Fruit fly (Drosophila melanogaster) whole organism, wandering third instar larva: ENCODE data around the gene CG31897.
A peak's percentile ranks its signal among the peaks of the same experiment; 100 is the strongest.

Experiments used
- Abd-B ChIP-seq: fragments of >200 bp; optimal IDR thresholded peaks from 2 replicates; lab custom pipeline; 2017; ENCODE audit warnings: missing biosample characterization, missing genetic modification characterization
- CG32264 ChIP-seq: fragments of 200-800 bp; sonication (Bioruptor generic); optimal IDR thresholded peaks from 2 replicates; lab custom pipeline; 2016; ENCODE audit warnings: missing biosample characterization, missing genetic modification characterization
- CG9705 ChIP-seq: fragments of 200-800 bp; sonication (Bioruptor generic); optimal IDR thresholded peaks from 2 replicates; lab custom pipeline; 2018; ENCODE audit warnings: missing biosample characterization, mild to moderate bottlenecking, missing genetic modification characterization
- Dfd ChIP-seq: fragments of >200 bp; optimal IDR thresholded peaks from 2 replicates; lab custom pipeline; 2017; ENCODE audit warnings: missing biosample characterization, missing genetic modification characterization
- Dif ChIP-seq: fragments of 200-275, 200-300 bp; sonication (Bioruptor generic); optimal IDR thresholded peaks from 2 replicates; lab custom pipeline; 2018; ENCODE audit warnings: missing biosample characterization, missing genetic modification characterization; ENCODE audit not compliant: partially characterized antibody
- GATAd ChIP-seq: sonication (Bioruptor generic); optimal IDR thresholded peaks from 2 replicates; lab custom pipeline; 2016; ENCODE audit warnings: missing biosample characterization, missing genetic modification characterization
- HLH106 ChIP-seq: fragments of 200-800 bp; optimal IDR thresholded peaks from 3 replicates; lab custom pipeline; 2019; ENCODE audit warnings: missing biosample characterization, mild to moderate bottlenecking, missing genetic modification characterization, moderate library complexity
- Hnf4 ChIP-seq: fragments of 200-800 bp; sonication (Bioruptor generic); optimal IDR thresholded peaks from 2 replicates; lab custom pipeline; 2016; ENCODE audit warnings: missing biosample characterization, mild to moderate bottlenecking, missing genetic modification characterization
- Hr78 ChIP-seq: fragments of >200 bp; optimal IDR thresholded peaks from 2 replicates; lab custom pipeline; 2017; ENCODE audit warnings: missing biosample characterization, missing genetic modification characterization
- Hr83 ChIP-seq: fragments of 200-300 bp; sonication (Bioruptor generic); optimal IDR thresholded peaks from 2 replicates; lab custom pipeline; 2016; ENCODE audit warnings: missing biosample characterization, mild to moderate bottlenecking, missing genetic modification characterization, moderate library complexity; ENCODE audit not compliant: poor library complexity, severe bottlenecking
- Myc ChIP-seq: fragments of >200 bp; optimal IDR thresholded peaks from 2 replicates; lab custom pipeline; 2017
- OdsH ChIP-seq: fragments of 200-800 bp; sonication (Bioruptor generic); optimal IDR thresholded peaks from 2 replicates; lab custom pipeline; 2016; ENCODE audit warnings: missing biosample characterization, mild to moderate bottlenecking, missing genetic modification characterization
- Rel ChIP-seq, 2 experiments: fragments of 200-800 bp; sonication (Bioruptor generic) in 1 of 2; optimal IDR thresholded peaks; 2 replicates in 1 of 2; 3 replicates in 1 of 2; lab custom pipeline; 2016 to 2019; ENCODE audit warnings: mild to moderate bottlenecking in 2 of 2, missing biosample characterization in 2 of 2, missing genetic modification characterization in 2 of 2, moderate library complexity in 1 of 2
- Vsx2 ChIP-seq: fragments of 200-300, 225-300 bp; sonication (Bioruptor generic); optimal IDR thresholded peaks from 2 replicates; lab custom pipeline; 2018; ENCODE audit warnings: missing biosample characterization, missing genetic modification characterization; ENCODE audit not compliant: partially characterized antibody
- br ChIP-seq: fragments of 200-800 bp; sonication (Bioruptor generic); optimal IDR thresholded peaks from 2 replicates; lab custom pipeline; 2016; ENCODE audit warnings: missing biosample characterization, missing genetic modification characterization
- brk ChIP-seq: fragments of 200-800 bp; sonication (Bioruptor generic); optimal IDR thresholded peaks from 2 replicates; lab custom pipeline; 2016; ENCODE audit warnings: missing biosample characterization, mild to moderate bottlenecking, missing genetic modification characterization
- dmrt93B ChIP-seq: fragments of 200-800 bp; sonication (Bioruptor generic); optimal IDR thresholded peaks from 2 replicates; lab custom pipeline; 2018; ENCODE audit warnings: missing biosample characterization, mild to moderate bottlenecking, missing genetic modification characterization
- dsf ChIP-seq: sonication (Bioruptor generic); optimal IDR thresholded peaks from 2 replicates; lab custom pipeline; 2016; ENCODE audit warnings: missing biosample characterization, missing genetic modification characterization, borderline replicate concordance
- foxo ChIP-seq, 2 experiments: fragments of 200-800 bp; sonication (Bioruptor generic); optimal IDR thresholded peaks; 2 replicates in 1 of 2; 3 replicates in 1 of 2; lab custom pipeline; 2016 to 2017; ENCODE audit warnings: missing biosample characterization in 2 of 2, missing genetic modification characterization in 2 of 2
- h ChIP-seq: fragments of 200-800 bp; sonication (Bioruptor generic); optimal IDR thresholded peaks from 3 replicates; lab custom pipeline; 2016; ENCODE audit warnings: missing biosample characterization, mild to moderate bottlenecking, missing genetic modification characterization
- lola ChIP-seq: fragments of >200 bp; optimal IDR thresholded peaks from 2 replicates; lab custom pipeline; 2017; ENCODE audit warnings: missing biosample characterization, missing genetic modification characterization
- pan ChIP-seq: fragments of >200 bp; optimal IDR thresholded peaks from 2 replicates; lab custom pipeline; 2017
- psq ChIP-seq: fragments of 200-800 bp; sonication (Bioruptor generic); optimal IDR thresholded peaks from 3 replicates; lab custom pipeline; 2017; ENCODE audit warnings: missing biosample characterization, mild to moderate bottlenecking, missing genetic modification characterization, moderate library complexity
- rgr ChIP-seq: fragments of 200-800 bp; sonication (Bioruptor generic); optimal IDR thresholded peaks from 3 replicates; lab custom pipeline; 2016; ENCODE audit warnings: missing biosample characterization, mild to moderate bottlenecking, missing genetic modification characterization
- sage ChIP-seq: fragments of 200-800 bp; sonication (Bioruptor generic); optimal IDR thresholded peaks from 2 replicates; lab custom pipeline; 2016; ENCODE audit warnings: missing biosample characterization, mild to moderate bottlenecking, missing genetic modification characterization
- sv ChIP-seq: fragments of 200-800 bp; sonication (Bioruptor generic); optimal IDR thresholded peaks from 3 replicates; lab custom pipeline; 2016; ENCODE audit warnings: missing biosample characterization, missing genetic modification characterization
- tai ChIP-seq: sonication (Bioruptor generic); optimal IDR thresholded peaks from 2 replicates; lab custom pipeline; 2016; ENCODE audit warnings: missing biosample characterization, missing genetic modification characterization
- usp ChIP-seq: fragments of >200 bp; optimal IDR thresholded peaks from 2 replicates; lab custom pipeline; 2017; ENCODE audit warnings: missing biosample characterization, missing genetic modification characterization
- woc ChIP-seq: sonication (Bioruptor generic); optimal IDR thresholded peaks from 2 replicates; lab custom pipeline; 2016; ENCODE audit warnings: missing biosample characterization, mild to moderate bottlenecking, missing genetic modification characterization

CG31897 gene

DNA sequence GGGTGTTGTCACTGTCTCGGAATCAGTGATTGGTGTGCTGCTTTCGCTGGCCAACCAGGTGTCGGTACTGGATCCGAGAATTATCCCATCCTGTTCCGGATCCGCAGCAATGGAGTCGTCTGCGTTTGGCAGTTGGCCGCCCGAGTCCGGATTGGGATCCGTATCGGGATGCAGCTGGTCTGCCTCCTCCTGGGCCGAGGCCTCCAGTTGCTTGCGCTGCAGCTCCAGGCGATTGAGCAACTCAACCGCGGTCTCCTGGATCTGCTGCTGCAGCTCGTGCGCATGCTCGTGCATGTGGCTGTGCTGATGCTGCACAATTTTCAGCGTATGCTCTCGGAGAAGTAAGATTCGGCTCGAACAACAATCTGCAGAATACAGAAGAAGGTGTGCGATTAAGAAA is 10.1 kb upstream of the CG31897 start:
- TF ChIP-seq dsf (GFP tag; lab: Kevin White, UChicago): no peak
- no peak for TF ChIP-seq GATAd (GFP tag; lab: Kevin White, UChicago)
- no peak for TF ChIP-seq br (GFP tag; lab: Kevin White, UChicago)
- no peak for TF ChIP-seq Hr78 (GFP tag; lab: Kevin White, UChicago)
- no peak for TF ChIP-seq Rel (GFP tag; optimal IDR thresholded peaks at IDR 0.05; lab: Kevin White, UChicago)
- TF ChIP-seq Rel (tag; optimal IDR thresholded peaks at IDR 0.05; lab: Kevin White, UChicago): no peak
- no peak for TF ChIP-seq Hr83 (GFP tag; lab: Kevin White, UChicago)
- TF ChIP-seq tai (GFP tag; lab: Kevin White, UChicago): no peak
- no peak for TF ChIP-seq CG32264
- no peak for TF ChIP-seq pan (lab: Kevin White, UChicago)
- TF ChIP-seq Dif: no peak
- TF ChIP-seq foxo (GFP tag; optimal IDR thresholded peaks at IDR 0.05; lab: Kevin White, UChicago): no peak
- TF ChIP-seq Dfd (GFP tag; lab: Kevin White, UChicago): no peak
- TF ChIP-seq dmrt93B (GFP tag; lab: Kevin White, UChicago): no peak
- TF ChIP-seq usp (GFP tag; lab: Kevin White, UChicago): no peak
- no peak for TF ChIP-seq sage (GFP tag; lab: Kevin White, UChicago)

DNA sequence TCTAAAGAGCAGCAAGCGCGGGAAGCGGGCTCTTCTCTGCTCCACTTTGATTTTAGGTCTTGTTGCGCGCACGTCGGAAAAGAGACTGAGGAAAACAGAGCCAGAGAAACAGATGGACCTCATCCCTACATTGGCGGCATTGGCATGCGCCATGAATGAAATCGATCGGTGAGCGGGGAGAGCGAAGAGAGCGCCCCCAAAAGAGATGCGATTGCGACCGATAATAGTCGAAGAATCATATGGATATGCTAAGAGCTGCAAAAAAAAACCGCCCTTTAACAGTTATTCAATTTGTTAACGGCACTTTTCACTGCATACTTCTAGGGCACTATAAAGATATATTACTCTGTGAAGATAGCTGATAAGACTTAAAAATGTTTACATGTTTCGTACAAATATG is 8.7 kb upstream of the CG31897 start, which contains the start of gene grk:
TSS of gene grk (minus strand) at position 87 of the 400 bp plus-strand sequence.
- TF ChIP-seq Dif (peak; percentile 22), woc (no peak), dmrt93B (GFP tag; lab: Kevin White, UChicago) (no peak), dsf (GFP tag; lab: Kevin White, UChicago) (no peak), brk (GFP tag; lab: Kevin White, UChicago) (no peak), Myc (lab: Kevin White, UChicago) (no peak), Vsx2 (no peak)
- TF ChIP-seq, all 38 proteins: peak for 1

DNA sequence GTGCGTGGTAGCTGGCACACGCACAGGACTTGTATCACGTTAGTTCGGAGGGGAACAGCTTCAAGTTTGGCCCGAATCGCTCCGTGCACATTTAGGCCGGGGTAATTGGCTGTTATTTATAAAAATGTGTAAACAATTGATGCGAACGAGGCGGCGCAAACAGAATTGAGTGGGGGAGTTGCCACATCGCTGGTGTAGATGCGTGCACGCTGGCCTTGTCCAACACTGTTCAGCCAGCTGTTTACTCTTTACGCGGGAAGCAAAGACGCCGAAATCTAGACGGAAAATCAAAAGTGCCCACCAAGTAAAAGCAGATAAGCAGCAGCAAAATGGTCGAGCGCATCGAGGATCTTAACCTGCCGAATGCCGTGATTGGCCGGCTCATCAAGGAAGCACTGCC is 5.1 kb upstream of the CG31897 start, which contains the start of the genes D12 and Chrac-14:
TSS of gene D12 (minus strand) at position 190 of the 400 bp plus-strand sequence.
TSS of gene Chrac-14 (plus strand) at position 230 of the 400 bp plus-strand sequence.
- TF ChIP-seq psq (GFP tag; lab: Kevin White, UChicago): peak; percentile 41
- TF ChIP-seq OdsH: peak; percentile 4
- no peak for TF ChIP-seq sage (GFP tag; lab: Kevin White, UChicago)
- TF ChIP-seq woc: no peak
- TF ChIP-seq foxo (GFP tag; optimal IDR thresholded peaks at IDR 0.05; lab: Kevin White, UChicago): no peak
- no peak for TF ChIP-seq rgr
- peak; percentile 87 for TF ChIP-seq Hr83 (GFP tag; lab: Kevin White, UChicago)
- peak; percentile 0 for TF ChIP-seq Myc (lab: Kevin White, UChicago)
- no peak for TF ChIP-seq CG9705 (GFP tag; lab: Kevin White, UChicago)

DNA sequence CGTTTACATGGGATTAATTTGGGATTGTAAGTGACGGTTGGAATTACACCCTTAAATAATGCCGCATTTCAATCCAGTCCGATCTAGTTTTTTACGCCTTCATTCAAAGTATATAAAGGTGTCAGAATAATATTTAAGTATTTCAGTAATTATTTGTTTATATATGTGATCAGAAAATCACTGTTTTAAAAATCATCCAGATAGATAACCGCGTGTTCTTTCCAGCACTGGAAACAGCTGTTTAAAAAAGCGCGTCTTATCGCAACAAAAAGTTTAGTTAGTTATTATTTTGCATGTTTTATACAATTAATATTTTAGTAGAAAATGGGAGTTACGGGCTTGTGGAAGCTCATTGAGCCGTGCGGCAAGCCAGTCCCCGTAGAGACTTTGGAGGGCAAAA is 4.2 kb upstream of the CG31897 start, which contains the start of gene mus201:
TSS of gene mus201 (plus strand) at position 118 of the 400 bp plus-strand sequence.
- TF ChIP-seq CG9705 (GFP tag; lab: Kevin White, UChicago) (peak; percentile 0), Abd-B (GFP tag; lab: Kevin White, UChicago) (no peak)

DNA sequence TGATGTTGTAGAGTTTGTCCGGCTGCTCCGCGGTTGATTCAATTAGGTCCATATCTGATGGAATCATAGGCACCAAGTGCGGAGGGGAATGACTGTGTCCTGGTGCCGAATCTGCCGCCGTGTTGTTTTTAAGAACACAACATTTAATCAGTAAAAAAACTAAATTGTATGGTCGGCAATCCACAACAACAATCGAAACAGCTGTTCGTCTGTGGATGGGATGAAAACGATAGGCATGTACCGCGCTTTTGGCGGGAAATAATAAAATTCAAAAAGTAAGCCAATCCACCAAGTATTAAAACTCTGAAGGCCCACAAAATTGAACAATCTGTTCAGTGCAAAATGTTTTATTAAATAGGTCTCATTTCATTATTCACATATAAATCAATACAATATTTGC is 7.1 kb downstream of the CG31897 start, which contains the start of gene Aasdh:
TSS of gene Aasdh (minus strand) at position 219 of the 400 bp plus-strand sequence.
- TF ChIP-seq OdsH (no peak), HLH106 (tag; lab: Kevin White, UChicago) (no peak), CG32264 (no peak), usp (GFP tag; lab: Kevin White, UChicago) (no peak), Hr78 (GFP tag; lab: Kevin White, UChicago) (no peak), Vsx2 (no peak), Myc (lab: Kevin White, UChicago) (no peak), CG9705 (GFP tag; lab: Kevin White, UChicago) (no peak), foxo (GFP tag; optimal IDR thresholded peaks at IDR 0.05; lab: Kevin White, UChicago) (no peak), Hr83 (GFP tag; lab: Kevin White, UChicago) (no peak), brk (GFP tag; lab: Kevin White, UChicago) (no peak), h (GFP tag; lab: Kevin White, UChicago) (no peak), sv (no peak), lola (GFP tag; lab: Kevin White, UChicago) (no peak), Dfd (GFP tag; lab: Kevin White, UChicago) (no peak)

DNA sequence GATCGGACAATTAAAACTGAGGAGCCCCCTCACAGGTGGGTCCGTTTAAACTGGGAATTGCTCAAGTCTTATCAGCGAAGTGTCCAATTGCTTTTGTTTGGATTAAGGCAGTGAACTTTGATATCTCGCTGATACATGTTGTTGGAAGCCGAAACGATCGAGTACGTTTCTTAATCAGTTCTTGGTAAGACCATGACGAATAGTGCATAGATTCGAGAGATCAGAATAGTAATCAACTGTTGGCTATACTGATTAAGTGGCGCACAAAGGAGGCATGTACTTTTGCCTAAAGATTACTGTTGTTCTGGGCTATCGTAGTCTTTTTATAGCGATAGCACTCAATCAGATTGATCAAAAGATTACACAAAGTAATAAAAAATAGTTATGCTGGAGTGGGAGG is 9.2 kb downstream of the CG31897 start:
- TF ChIP-seq Dif (peak; percentile 20), CG32264 (no peak), Hnf4 (GFP tag; lab: Kevin White, UChicago) (peak; percentile 4), dmrt93B (GFP tag; lab: Kevin White, UChicago) (no peak)
